Fruit fly (Drosophila melanogaster) whole organism, embryonic: ENCODE data around the gene ps.

Experiments
- Adf1 ChIP-seq: fragments of 200-800 bp; sonication (Bioruptor generic); IDR thresholded peaks from 2 replicates; pipeline ENCODE4 v1.3.6; 2022; ENCODE audit warnings: missing biosample characterization, missing genetic modification characterization
- Atf-2 ChIP-seq: fragments of 200-800 bp; sonication (Bioruptor generic); optimal IDR thresholded peaks from 2 replicates; lab custom pipeline; 2016; ENCODE audit warnings: missing biosample characterization, missing genetic modification characterization
- Awh ChIP-seq: fragments of 200-800 bp; sonication (Bioruptor generic); IDR thresholded peaks from 2 replicates; pipeline ENCODE4, ENCODE4 v1.3.6; 2022; ENCODE audit warnings: missing biosample characterization, missing genetic modification characterization
- CG1024 ChIP-seq: fragments of 200-800 bp; sonication (Bioruptor generic); IDR thresholded peaks from 2 replicates; pipeline ENCODE4 v1.3.6; 2022; ENCODE audit warnings: missing biosample characterization, missing genetic modification characterization
- CG10431 ChIP-seq: fragments of 200-800 bp; sonication (Bioruptor generic); optimal IDR thresholded peaks from 3 replicates; lab custom pipeline; 2018; ENCODE audit warnings: missing biosample characterization, mild to moderate bottlenecking, missing genetic modification characterization
- CG11696 ChIP-seq: fragments of 200-800 bp; sonication (Bioruptor generic); IDR thresholded peaks from 2 replicates; pipeline ENCODE4 v1.3.6; 2022; ENCODE audit warnings: missing biosample characterization, missing genetic modification characterization
- CG12071 ChIP-seq: fragments of 200-800 bp; sonication (Bioruptor generic); optimal IDR thresholded peaks from 3 replicates; lab custom pipeline; 2018; ENCODE audit warnings: missing biosample characterization, mild to moderate bottlenecking, missing genetic modification characterization
- CG18476 ChIP-seq: fragments of 200-800 bp; sonication (Bioruptor generic); optimal IDR thresholded peaks from 2 replicates; lab custom pipeline; 2016; ENCODE audit warnings: missing biosample characterization, mild to moderate bottlenecking, missing genetic modification characterization
- CG18619 ChIP-seq: fragments of 200-800 bp; sonication (Bioruptor generic); optimal IDR thresholded peaks from 3 replicates; lab custom pipeline; 2017; ENCODE audit warnings: missing biosample characterization, mild to moderate bottlenecking, missing genetic modification characterization
- CG3995 ChIP-seq: fragments of 200-800 bp; sonication (Bioruptor generic); optimal IDR thresholded peaks from 3 replicates; lab custom pipeline; 2016; ENCODE audit warnings: missing biosample characterization, missing genetic modification characterization
- CG4820 ChIP-seq: fragments of 200-800 bp; sonication (Bioruptor generic); optimal IDR thresholded peaks from 3 replicates; lab custom pipeline; 2016; ENCODE audit warnings: missing biosample characterization, missing genetic modification characterization
- CG4854 ChIP-seq: fragments of 200-800 bp; sonication (Bioruptor generic); optimal IDR thresholded peaks from 2 replicates; lab custom pipeline; 2016; ENCODE audit warnings: missing biosample characterization, missing genetic modification characterization, inconsistent platforms
- CG6813 ChIP-seq: fragments of 200-800 bp; sonication (Bioruptor generic); optimal IDR thresholded peaks from 2 replicates; lab custom pipeline; 2017; ENCODE audit warnings: missing biosample characterization, missing genetic modification characterization, mild to moderate bottlenecking, moderate library complexity, missing genetic modification reagents
- CG7839 ChIP-seq: fragments of 200-800 bp; sonication (Bioruptor generic); optimal IDR thresholded peaks from 3 replicates; lab custom pipeline; 2018; ENCODE audit warnings: missing biosample characterization, mild to moderate bottlenecking, missing genetic modification characterization, moderate library complexity
- CG8281 ChIP-seq: fragments of 200-800 bp; sonication (Bioruptor generic); optimal IDR thresholded peaks from 2 replicates; lab custom pipeline; 2018; ENCODE audit warnings: missing biosample characterization, mild to moderate bottlenecking, missing genetic modification characterization, moderate library complexity
- CG8359 ChIP-seq: fragments of 200-800 bp; sonication (Bioruptor generic); optimal IDR thresholded peaks from 2 replicates; lab custom pipeline; 2017; ENCODE audit warnings: missing biosample characterization, mild to moderate bottlenecking, missing genetic modification characterization, borderline replicate concordance
- Dad ChIP-seq: fragments of 200-800 bp; sonication (Bioruptor generic); optimal IDR thresholded peaks from 3 replicates; lab custom pipeline; 2016; ENCODE audit warnings: missing biosample characterization, missing genetic modification characterization
- Deaf1 ChIP-seq: fragments of 200-800 bp; optimal IDR thresholded peaks from 3 replicates; lab custom pipeline; 2019; ENCODE audit warnings: missing biosample characterization, mild to moderate bottlenecking, missing genetic modification characterization, moderate library complexity
- Dfd ChIP-seq, 2 experiments: fragments of >200 bp; optimal IDR thresholded peaks; 2 replicates each; lab custom pipeline; 2017; ENCODE audit warnings: missing biosample characterization in 2 of 2, missing genetic modification characterization in 2 of 2
- Doc2 ChIP-seq: fragments of 200-800 bp; sonication (Bioruptor generic); IDR thresholded peaks from 2 replicates; pipeline ENCODE4 v1.3.6; 2022; ENCODE audit warnings: missing biosample characterization, missing genetic modification characterization
- E2f1 ChIP-seq: fragments of 200-800 bp; sonication (Bioruptor generic); IDR thresholded peaks from 2 replicates; pipeline ENCODE4 v1.3.6; 2022; ENCODE audit warnings: missing biosample characterization, missing genetic modification characterization
- Elba2 ChIP-seq: fragments of 200-800 bp; sonication (Bioruptor generic); optimal IDR thresholded peaks from 3 replicates; lab custom pipeline; 2016; ENCODE audit warnings: missing biosample characterization, missing genetic modification characterization
- Gug ChIP-seq: fragments of 200-800 bp; sonication (Bioruptor generic); IDR thresholded peaks from 4 replicates; pipeline ENCODE4 v1.3.6; 2022; ENCODE audit warnings: missing biosample characterization, missing genetic modification characterization
- HLH3B ChIP-seq: fragments of 200-800 bp; sonication (Bioruptor generic); IDR thresholded peaks from 2 replicates; pipeline ENCODE4 v1.3.6; 2022; ENCODE audit warnings: missing biosample characterization, missing genetic modification characterization
- Hsf ChIP-seq: fragments of 200-800 bp; sonication (Bioruptor generic); optimal IDR thresholded peaks from 3 replicates; lab custom pipeline; 2016; ENCODE audit warnings: missing biosample characterization, missing genetic modification characterization
- Jarid2 ChIP-seq: fragments of 200-800 bp; sonication (Bioruptor generic); optimal IDR thresholded peaks from 3 replicates; lab custom pipeline; 2017; ENCODE audit warnings: mild to moderate bottlenecking, missing biosample characterization, missing genetic modification reagents, missing genetic modification characterization
- Lhr ChIP-seq: fragments of 200-800 bp; sonication (Bioruptor generic); optimal IDR thresholded peaks from 3 replicates; lab custom pipeline; 2017; ENCODE audit warnings: mild to moderate bottlenecking, missing biosample characterization, missing genetic modification reagents, missing genetic modification characterization
- NK7.1 ChIP-seq: fragments of 200-800 bp; sonication (Bioruptor generic); optimal IDR thresholded peaks from 3 replicates; lab custom pipeline; 2016; ENCODE audit warnings: missing biosample characterization, missing genetic modification characterization
- Ptx1 ChIP-seq: fragments of 200-800 bp; sonication (Bioruptor generic); IDR thresholded peaks from 2 replicates; pipeline ENCODE4 v1.3.6; 2022; ENCODE audit warnings: missing biosample characterization, missing genetic modification characterization
- Six4 ChIP-seq: fragments of 200-800 bp; sonication (Bioruptor generic); optimal IDR thresholded peaks from 2 replicates; lab custom pipeline; 2016; ENCODE audit warnings: missing biosample characterization, missing genetic modification characterization
- Sox100B ChIP-seq: fragments of 200-800 bp; sonication (Bioruptor generic); optimal IDR thresholded peaks from 3 replicates; lab custom pipeline; 2018; ENCODE audit warnings: missing biosample characterization, mild to moderate bottlenecking, missing genetic modification characterization
- Ssrp ChIP-seq: fragments of 200-800 bp; sonication (Bioruptor generic); optimal IDR thresholded peaks from 2 replicates; lab custom pipeline; 2018; ENCODE audit warnings: missing biosample characterization, mild to moderate bottlenecking, missing genetic modification characterization, moderate library complexity
- Usf ChIP-seq: fragments of 200-800 bp; sonication (Bioruptor generic); optimal IDR thresholded peaks from 2 replicates; lab custom pipeline; 2017; ENCODE audit warnings: missing genotype, missing biosample characterization, missing genetic modification characterization
- abd-A ChIP-seq: fragments of 200-800 bp; sonication (Bioruptor generic); optimal IDR thresholded peaks from 3 replicates; lab custom pipeline; 2019; ENCODE audit warnings: missing biosample characterization, mild to moderate bottlenecking, missing genetic modification characterization, moderate library complexity
- ap ChIP-seq: fragments of 200-800 bp; sonication (Bioruptor generic); IDR thresholded peaks from 2 replicates; pipeline ENCODE4 v1.3.6; 2022; ENCODE audit warnings: missing biosample characterization, missing genetic modification characterization
- ase ChIP-seq: fragments of 200-800 bp; sonication (Bioruptor generic); IDR thresholded peaks from 3 replicates; pipeline ENCODE4 v1.3.6; 2022; ENCODE audit warnings: missing biosample characterization, missing genetic modification characterization
- cato ChIP-seq: fragments of 200-800 bp; sonication (Bioruptor generic); optimal IDR thresholded peaks from 2 replicates; lab custom pipeline; 2016; ENCODE audit warnings: missing biosample characterization, missing genetic modification characterization, borderline replicate concordance
- da ChIP-seq: fragments of 200-800 bp; sonication (Bioruptor generic); optimal IDR thresholded peaks from 2 replicates; lab custom pipeline; 2016; ENCODE audit warnings: missing biosample characterization, missing genetic modification characterization
- dm ChIP-seq: fragments of 200-800 bp; sonication (Bioruptor generic); optimal IDR thresholded peaks from 3 replicates; lab custom pipeline; 2016; ENCODE audit warnings: missing biosample characterization, missing genetic modification characterization
- exex ChIP-seq: fragments of 200-800 bp; sonication (Bioruptor generic); optimal IDR thresholded peaks from 4 replicates; lab custom pipeline; 2018; ENCODE audit warnings: missing biosample characterization, mild to moderate bottlenecking, missing genetic modification characterization, moderate library complexity
- gce ChIP-seq: fragments of 200-800 bp; sonication (Bioruptor generic); IDR thresholded peaks from 3 replicates; pipeline ENCODE4 v1.3.6; 2022; ENCODE audit warnings: missing biosample characterization, missing genetic modification characterization
- gsb ChIP-seq: fragments of 200-800 bp; sonication (Bioruptor generic); IDR thresholded peaks from 2 replicates; pipeline ENCODE4 v1.3.6; 2022; ENCODE audit warnings: missing biosample characterization, missing genetic modification characterization
- hth ChIP-seq: fragments of >200 bp; optimal IDR thresholded peaks from 2 replicates; lab custom pipeline; 2017; ENCODE audit warnings: inconsistent platforms
- kah ChIP-seq: fragments of 200-800 bp; sonication (Bioruptor generic); optimal IDR thresholded peaks from 2 replicates; lab custom pipeline; 2018; ENCODE audit warnings: missing biosample characterization, mild to moderate bottlenecking, missing genetic modification characterization
- klu ChIP-seq: fragments of 200-800 bp; sonication (Bioruptor generic); IDR thresholded peaks from 2 replicates; pipeline ENCODE4 v1.3.6; 2022; ENCODE audit warnings: missing biosample characterization, missing genetic modification characterization
- nmo ChIP-seq: fragments of 200-800 bp; sonication (Bioruptor generic); optimal IDR thresholded peaks from 2 replicates; lab custom pipeline; 2018; ENCODE audit warnings: missing biosample characterization, mild to moderate bottlenecking, missing genetic modification characterization, moderate library complexity
- odd ChIP-seq: fragments of 200-800 bp; sonication (Bioruptor generic); optimal IDR thresholded peaks from 2 replicates; lab custom pipeline; 2017; ENCODE audit warnings: missing biosample characterization, mild to moderate bottlenecking, missing genetic modification characterization
- slp2 ChIP-seq: fragments of 200-800 bp; sonication (Bioruptor generic); optimal IDR thresholded peaks from 2 replicates; lab custom pipeline; 2016; ENCODE audit warnings: missing biosample characterization, missing genetic modification characterization
- tll ChIP-seq, 2 experiments: fragments of 200-800 bp in 1 of 2; fragments of >200 bp in 1 of 2; sonication (Bioruptor generic) in 1 of 2; optimal IDR thresholded peaks; 2 replicates each; lab custom pipeline; 2017 to 2019; ENCODE audit warnings: missing biosample characterization in 2 of 2, missing genetic modification characterization in 2 of 2, mild to moderate bottlenecking in 1 of 2, moderate library complexity in 1 of 2
- twi ChIP-seq: fragments of 200-800 bp; optimal IDR thresholded peaks from 2 replicates; lab custom pipeline; 2019; ENCODE audit warnings: missing biosample characterization, mild to moderate bottlenecking, missing genetic modification characterization, moderate library complexity

Gene ps

DNA sequence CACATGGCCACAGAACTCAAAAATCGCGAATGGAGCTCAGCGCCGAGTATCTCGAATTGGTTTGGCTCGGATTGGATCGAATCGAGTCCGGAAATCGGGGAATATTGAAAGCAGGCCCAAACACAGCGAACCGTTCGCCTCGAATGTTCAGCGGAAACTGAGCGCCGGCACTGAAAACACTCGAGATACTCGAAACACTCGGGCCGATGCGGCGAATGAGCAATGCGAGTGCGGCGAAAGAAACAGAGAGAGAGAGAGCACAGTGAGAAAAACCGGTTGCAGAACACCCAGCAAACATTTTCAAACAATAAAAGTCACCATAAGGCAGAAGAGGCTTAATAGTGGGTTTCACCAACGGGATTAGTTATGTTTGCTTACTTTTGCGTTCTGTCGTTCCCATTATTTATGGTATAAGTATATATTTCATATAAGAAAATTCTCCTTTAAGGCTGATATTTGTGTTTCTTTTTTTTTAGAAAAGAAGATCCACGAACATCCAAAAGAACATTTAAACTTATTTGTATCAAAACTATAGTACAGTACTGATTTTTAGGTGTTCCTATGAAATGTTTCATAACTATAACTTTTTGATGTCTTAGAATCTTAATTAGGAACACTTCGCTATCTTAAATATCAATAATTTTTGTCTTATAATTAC is 23.2 kb upstream of the ps start, which contains the start of gene FER (continued):
- TF ChIP-seq Ptx1 (GFP tag; lab: Robert Waterston, UW) (no peak), gsb (GFP tag; lab: Robert Waterston, UW) (no peak), Lhr (GFP tag; lab: Kevin White, UChicago) (no peak), da (GFP tag; lab: Kevin White, UChicago) (no peak), odd (GFP tag; lab: Kevin White, UChicago) (no peak), klu (GFP tag; lab: Robert Waterston, UW) (no peak), gce (GFP tag; lab: Robert Waterston, UW) (no peak; the same call in 2 of the 3 replicates), CG7839 (tag; lab: Kevin White, UChicago) (peak; percentile 36), CG18476 (GFP tag; lab: Kevin White, UChicago) (no peak), CG8359 (GFP tag; lab: Kevin White, UChicago) (no peak), CG11696 (GFP tag; lab: Robert Waterston, UW) (0 out of 2 replicates have a peak, but pooled peaks have one; percentile 34), E2f1 (peak; percentile 30; the same call in 1 of the 2 replicates), ap (no peak), CG1024 (GFP tag; lab: Robert Waterston, UW) (peak; percentile 2; the same call in 1 of the 2 replicates), hth (lab: Kevin White, UChicago) (no peak), Elba2 (GFP tag; lab: Kevin White, UChicago) (no peak), CG6813 (peak; percentile 70), cato (GFP tag; lab: Kevin White, UChicago) (no peak), Ssrp (tag; lab: Kevin White, UChicago) (no peak), Dfd (GFP tag; optimal IDR thresholded peaks at IDR 0.05; lab: Kevin White, UChicago) (no peak), Awh (GFP tag; lab: Robert Waterston, UW) (0 out of 2 replicates have a peak, but pooled peaks have one; percentile 45), Deaf1 (tag; lab: Kevin White, UChicago) (peak; percentile 83), Sox100B (no peak), Atf-2 (no peak), NK7.1 (peak; percentile 5), exex (no peak), Doc2 (GFP tag; lab: Robert Waterston, UW) (no peak), CG4820 (GFP tag; lab: Kevin White, UChicago) (no peak), Jarid2 (GFP tag; lab: Kevin White, UChicago) (peak; percentile 100), Gug (GFP tag; lab: Robert Waterston, UW) (no peak; the same call in 3 of the 4 replicates), Hsf (GFP tag; lab: Kevin White, UChicago) (no peak), Six4 (GFP tag; lab: Kevin White, UChicago) (no peak), CG10431 (no peak), HLH3B (GFP tag; lab: Robert Waterston, UW) (peak; percentile 45; the same call in 1 of the 2 replicates), Usf (GFP tag; lab: Kevin White, UChicago) (no peak), dm (no peak), Adf1 (GFP tag; lab: Robert Waterston, UW) (peak; percentile 17; the same call in 1 of the 2 replicates), CG3995 (GFP tag; lab: Kevin White, UChicago) (peak; percentile 1), abd-A (peak; percentile 35), ase (no peak), twi (no peak), CG4854 (GFP tag; lab: Kevin White, UChicago) (peak; percentile 10), CG8281 (no peak), Dad (GFP tag; lab: Kevin White, UChicago) (no peak), kah (peak; percentile 63), tll (GFP tag; optimal IDR thresholded peaks at IDR 0.05; lab: Kevin White, UChicago) (peak in 1 of 2 experiments; percentile 50), CG18619 (GFP tag; lab: Kevin White, UChicago) (no peak), nmo (no peak), slp2 (GFP tag; lab: Kevin White, UChicago) (no peak), CG12071 (GFP tag; lab: Kevin White, UChicago) (peak; percentile 73)
